Worm (Caenorhabditis elegans) whole organism, early embryonic: ENCODE measurements around the gene B0507.2.

Experiments used
- aly-1 ChIP-seq: sonication (generic microtip); optimal IDR thresholded peaks from 2 replicates; lab custom pipeline; 2016; ENCODE audit warnings: missing genetic modification characterization, missing compliant biosample characterization
- ama-1 ChIP-seq: fragments of 150-350 bp; optimal IDR thresholded peaks from 2 replicates; lab custom pipeline; 2014
- ceh-13 ChIP-seq: fragments of 200-800 bp; sonication (Bioruptor generic); optimal IDR thresholded peaks from 2 replicates; lab custom pipeline; 2018; ENCODE audit warnings: mild to moderate bottlenecking, missing genetic modification characterization, missing compliant biosample characterization
- ets-7 ChIP-seq: sonication (generic microtip); optimal IDR thresholded peaks from 2 replicates; lab custom pipeline; 2016; ENCODE audit warnings: missing genotype, missing genetic modification characterization, missing compliant biosample characterization
- flt-1 ChIP-seq: fragments of 200-800 bp; sonication (Bioruptor generic); IDR thresholded peaks from 2 replicates; pipeline ENCODE4 v1.3.6; 2022; ENCODE audit warnings: missing genetic modification characterization, missing compliant biosample characterization
- hmbx-1 ChIP-seq: sonication (generic microtip); optimal IDR thresholded peaks from 2 replicates; lab custom pipeline; 2016; ENCODE audit warnings: mild to moderate bottlenecking, missing genetic modification characterization, missing compliant biosample characterization
- scrt-1 ChIP-seq: fragments of 200-800 bp; sonication (Bioruptor generic); IDR thresholded peaks from 2 replicates; pipeline ENCODE4 v1.3.6; 2022; ENCODE audit warnings: missing genetic modification characterization, missing compliant biosample characterization
- tra-4 ChIP-seq: sonication (generic microtip); optimal IDR thresholded peaks from 2 replicates; lab custom pipeline; 2017; ENCODE audit warnings: missing genetic modification characterization, missing compliant biosample characterization

DNA sequence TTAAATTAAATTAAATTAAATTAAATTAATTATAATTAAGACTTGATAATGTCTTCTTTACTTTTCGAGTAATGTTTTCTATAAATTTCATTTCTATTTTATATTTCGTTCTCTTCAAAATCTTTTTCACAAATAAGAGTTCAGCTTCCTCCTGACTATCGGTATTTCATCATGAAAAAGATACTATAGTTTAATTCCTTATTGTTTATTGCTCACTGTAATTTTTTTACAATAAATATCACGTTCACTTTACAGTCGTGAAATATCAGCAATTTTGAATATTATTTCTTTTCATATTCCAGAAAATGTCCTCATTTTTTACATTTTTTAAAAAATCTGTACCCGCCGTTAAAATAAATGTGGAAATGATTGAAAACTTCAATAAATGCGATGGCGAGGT, 37.8 kb upstream of the B0507.2 start, which contains the start of gene ZC196.3:
- no peak for TF ChIP-seq ama-1 (lab: Kevin White, UChicago)
- TF ChIP-seq ets-7 (tag; lab: Kevin White, UChicago): no peak
- no peak for TF ChIP-seq tra-4 (tag; lab: Kevin White, UChicago)
- no peak for TF ChIP-seq ceh-13
- TF ChIP-seq scrt-1 (GFP tag; lab: Robert Waterston, UW): no peak
- no peak for TF ChIP-seq aly-1 (tag; lab: Kevin White, UChicago)
- no peak for TF ChIP-seq hmbx-1 (tag; lab: Kevin White, UChicago)
- TF ChIP-seq flt-1 (GFP tag; lab: Robert Waterston, UW): no peak
